Fruit fly (Drosophila melanogaster): ENCODE measurements around the gene Prx4.
A peak's percentile ranks its signal among the peaks of the same experiment; 100 is the strongest.

The Prx4 gene

dm6 chr3L:3060054-3060979 lies 18.2 kb downstream of the Prx4 start (continued):
- TF ChIP-seq Dfd (GFP tag; optimal IDR thresholded peaks at IDR 0.05) (peak; percentile 93), Myc (optimal IDR thresholded peaks at IDR 0.05) (no peak), Rel (GFP tag; optimal IDR thresholded peaks at IDR 0.05) (peak; percentile 99), Rel (tag; optimal IDR thresholded peaks at IDR 0.05) (peak; percentile 92), woc (GFP tag; optimal IDR thresholded peaks at IDR 0.05) (peak; percentile 98), Dif (GFP tag; optimal IDR thresholded peaks at IDR 0.05; ENCODE audit: partially characterized antibody) (no peak), Hr83 (GFP tag; optimal IDR thresholded peaks at IDR 0.05; ENCODE audit: poor library complexity, severe bottlenecking) (peak; percentile 99)

DNA sequence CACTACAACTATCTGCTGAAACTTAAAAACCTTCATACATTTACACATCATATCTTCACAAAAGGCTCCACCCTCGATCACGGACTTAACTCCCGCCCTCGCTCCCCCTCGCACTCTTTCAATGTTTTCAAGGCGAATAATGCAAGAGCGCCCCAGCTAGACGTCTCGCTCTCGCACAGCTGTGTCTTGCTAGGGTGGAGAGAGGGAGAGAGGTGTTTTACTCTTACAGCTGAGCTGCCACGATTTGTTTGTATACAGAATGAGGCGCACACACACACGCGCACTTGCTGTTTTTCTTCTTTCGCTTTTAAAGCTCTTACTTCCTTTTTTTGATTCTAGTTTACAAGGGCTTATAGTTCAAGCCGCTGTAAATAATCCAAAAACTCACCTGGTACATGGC lies 27.6 kb downstream of the Prx4 start:
- peak; percentile 12 for TF ChIP-seq CrebA (GFP tag; optimal IDR thresholded peaks at IDR 0.05; ENCODE audit: borderline replicate concordance)
- no peak for TF ChIP-seq Dfd (GFP tag; optimal IDR thresholded peaks at IDR 0.05)
- peak; percentile 21 for TF ChIP-seq N (GFP tag; optimal IDR thresholded peaks at IDR 0.05)
- TF ChIP-seq rgr (GFP tag; optimal IDR thresholded peaks at IDR 0.05) = no peak
- no peak for TF ChIP-seq GATAd (GFP tag; optimal IDR thresholded peaks at IDR 0.05)
- peak; percentile 71 for TF ChIP-seq Dif (GFP tag; optimal IDR thresholded peaks at IDR 0.05; ENCODE audit: partially characterized antibody)
- peak in 1 of 2 experiments; percentile 40 for TF ChIP-seq dl (GFP tag; optimal IDR thresholded peaks at IDR 0.05; ENCODE audit: insufficient read depth in 1 of 2, partially characterized antibody in 2 of 2)
- peak in 1 of 2 experiments; percentile 4 for TF ChIP-seq foxo (GFP tag; optimal IDR thresholded peaks at IDR 0.05)
- TF ChIP-seq CG9705 (GFP tag; optimal IDR thresholded peaks at IDR 0.05) = no peak
- no peak for TF ChIP-seq h (GFP tag; optimal IDR thresholded peaks at IDR 0.05)

DNA sequence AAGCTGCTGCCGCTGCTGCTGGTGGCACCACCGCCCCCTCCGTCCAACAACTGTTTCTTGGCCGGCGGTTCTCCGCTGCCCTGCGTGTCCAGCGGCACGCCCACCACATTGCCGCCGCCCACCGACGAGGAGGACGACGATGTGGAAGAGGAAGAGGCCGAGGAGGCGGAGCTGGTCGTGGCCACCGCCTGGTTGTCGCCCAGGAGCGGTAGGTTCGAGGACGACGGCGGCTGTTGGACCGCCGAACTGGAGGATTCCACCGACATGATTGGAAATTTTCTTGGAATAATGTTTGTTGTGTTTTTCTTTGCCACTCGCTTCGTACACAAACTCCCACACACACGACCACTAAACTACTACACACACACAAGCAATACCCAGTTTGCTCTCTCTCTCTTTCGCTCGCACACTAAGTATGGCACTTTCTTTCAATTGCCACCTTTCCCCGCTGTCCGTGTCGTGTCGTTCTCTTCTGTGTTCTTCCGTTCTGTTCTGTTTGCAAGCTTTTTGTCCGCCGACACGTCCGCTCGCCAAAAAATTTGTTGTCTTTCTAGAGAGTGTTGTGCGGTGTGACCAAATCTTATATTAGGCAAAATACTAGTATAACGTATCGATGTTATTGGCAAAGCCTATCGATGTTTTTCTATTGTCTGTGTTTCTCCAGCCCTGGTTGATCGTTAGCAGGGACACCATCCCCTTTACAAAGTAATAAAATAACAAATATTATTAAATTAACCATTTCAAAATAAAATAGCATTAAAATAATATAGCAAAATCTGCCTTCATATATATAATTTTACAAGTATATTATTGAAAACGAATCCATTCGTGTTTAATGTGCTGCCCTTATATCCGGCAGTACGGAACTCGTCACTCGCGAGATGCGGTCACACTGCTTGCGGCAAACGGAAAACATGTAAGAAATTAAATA lies 28.4 kb downstream of the Prx4 start, which contains the start of the genes CG32486 and PAN3:
Gene CG32486 (minus strand): TSS at position 566 of the 931 bp plus-strand sequence.
Gene PAN3 (plus strand): TSS at position 860 of the 931 bp plus-strand sequence.
- TF ChIP-seq Hnf4 (GFP tag; optimal IDR thresholded peaks at IDR 0.05) (peak; percentile 72), N (GFP tag; optimal IDR thresholded peaks at IDR 0.05) (peak; percentile 40), sv (GFP tag; optimal IDR thresholded peaks at IDR 0.05) (peak; percentile 19), rgr (GFP tag; optimal IDR thresholded peaks at IDR 0.05) (peak; percentile 65), Rel (GFP tag; optimal IDR thresholded peaks at IDR 0.05) (no peak), Rel (tag; optimal IDR thresholded peaks at IDR 0.05) (peak; percentile 70), h (GFP tag; optimal IDR thresholded peaks at IDR 0.05) (peak; percentile 68), Dfd (GFP tag; optimal IDR thresholded peaks at IDR 0.05) (no peak), HLH106 (tag; optimal IDR thresholded peaks at IDR 0.05) (peak; percentile 28), pan (optimal IDR thresholded peaks at IDR 0.05) (no peak), fru (GFP tag; optimal IDR thresholded peaks at IDR 0.05) (peak; percentile 27), GATAd (GFP tag; optimal IDR thresholded peaks at IDR 0.05) (no peak), Abd-B (GFP tag; optimal IDR thresholded peaks at IDR 0.05) (no peak), Mio (GFP tag; optimal IDR thresholded peaks at IDR 0.05) (no peak), dl (GFP tag; optimal IDR thresholded peaks at IDR 0.05; ENCODE audit: insufficient read depth in 1 of 2, partially characterized antibody in 2 of 2) (peak; percentile 69 to 73), tai (GFP tag; optimal IDR thresholded peaks at IDR 0.05) (peak; percentile 60), foxo (GFP tag; optimal IDR thresholded peaks at IDR 0.05) (peak in 1 of 2 experiments; percentile 63), woc (GFP tag; optimal IDR thresholded peaks at IDR 0.05) (peak; percentile 4), brk (GFP tag; optimal IDR thresholded peaks at IDR 0.05) (peak; percentile 54), CG32264 (GFP tag; optimal IDR thresholded peaks at IDR 0.05) (no peak), OdsH (GFP tag; optimal IDR thresholded peaks at IDR 0.05) (peak; percentile 58), sage (GFP tag; optimal IDR thresholded peaks at IDR 0.05) (peak; percentile 22), CrebA (GFP tag; optimal IDR thresholded peaks at IDR 0.05; ENCODE audit: borderline replicate concordance) (no peak), br (GFP tag; optimal IDR thresholded peaks at IDR 0.05) (peak; percentile 2), Jra (GFP tag; optimal IDR thresholded peaks at IDR 0.05) (peak; percentile 83), CG9705 (GFP tag; optimal IDR thresholded peaks at IDR 0.05) (no peak), dsf (GFP tag; optimal IDR thresholded peaks at IDR 0.05; ENCODE audit: borderline replicate concordance) (no peak), Hr78 (GFP tag; optimal IDR thresholded peaks at IDR 0.05) (no peak), Vsx2 (GFP tag; optimal IDR thresholded peaks at IDR 0.05; ENCODE audit: partially characterized antibody) (peak; percentile 92), lola (GFP tag; optimal IDR thresholded peaks at IDR 0.05) (no peak), jim (GFP tag; optimal IDR thresholded peaks at IDR 0.05) (peak; percentile 13), Sp1 (GFP tag; optimal IDR thresholded peaks at IDR 0.05) (peak; percentile 69), Hr83 (GFP tag; optimal IDR thresholded peaks at IDR 0.05; ENCODE audit: poor library complexity, severe bottlenecking) (peak; percentile 79), Myc (optimal IDR thresholded peaks at IDR 0.05) (peak; percentile 38), ey (GFP tag; optimal IDR thresholded peaks at IDR 0.05) (peak; percentile 36), dmrt93B (GFP tag; optimal IDR thresholded peaks at IDR 0.05) (no peak), Dif (GFP tag; optimal IDR thresholded peaks at IDR 0.05; ENCODE audit: partially characterized antibody) (peak; percentile 87), usp (GFP tag; optimal IDR thresholded peaks at IDR 0.05) (no peak), psq (GFP tag; optimal IDR thresholded peaks at IDR 0.05) (peak; percentile 97)
